Fruit fly (Drosophila melanogaster) whole organism, embryonic: Measurements from ENCODE around the gene Lsd-1.

Experiments
- Atf6 ChIP-seq: fragments of 200-800 bp; sonication (Bioruptor generic); IDR thresholded peaks from 2 replicates; pipeline ENCODE4 v1.3.6; 2022; ENCODE audit warnings: missing biosample characterization, missing genetic modification characterization
- BtbVII ChIP-seq: fragments of 200-800 bp; sonication (Bioruptor generic); optimal IDR thresholded peaks from 3 replicates; lab custom pipeline; 2017; ENCODE audit warnings: missing biosample characterization, mild to moderate bottlenecking, missing genetic modification characterization
- CG10321 ChIP-seq: fragments of 200-800 bp; sonication (Bioruptor generic); IDR thresholded peaks from 2 replicates; pipeline ENCODE4 v1.3.6; 2022; ENCODE audit warnings: missing biosample characterization, missing genetic modification characterization
- CG11504 ChIP-seq: fragments of 200-800 bp; sonication (Bioruptor generic); optimal IDR thresholded peaks from 3 replicates; lab custom pipeline; 2019; ENCODE audit warnings: missing biosample characterization, mild to moderate bottlenecking, missing genetic modification characterization, moderate library complexity
- CG12659 ChIP-seq: fragments of 200-800 bp; sonication (Bioruptor generic); optimal IDR thresholded peaks from 3 replicates; lab custom pipeline; 2017; ENCODE audit warnings: mild to moderate bottlenecking, missing biosample characterization, missing genetic modification reagents, missing genetic modification characterization
- CG14965 ChIP-seq: fragments of 200-800 bp; sonication (Bioruptor generic); optimal IDR thresholded peaks from 2 replicates; lab custom pipeline; 2016; ENCODE audit warnings: missing biosample characterization, missing genetic modification characterization, borderline replicate concordance
- CG15514 ChIP-seq: fragments of 200-800 bp; sonication (Bioruptor generic); optimal IDR thresholded peaks from 3 replicates; lab custom pipeline; 2017; ENCODE audit warnings: missing biosample characterization, missing genetic modification characterization, mild to moderate bottlenecking, moderate library complexity, missing genetic modification reagents
- CG17912 ChIP-seq: fragments of 200-800 bp; sonication (Bioruptor generic); optimal IDR thresholded peaks from 2 replicates; lab custom pipeline; 2018; ENCODE audit warnings: missing biosample characterization, mild to moderate bottlenecking, missing genetic modification characterization
- CG2116 ChIP-seq: fragments of 200-800 bp; sonication (Bioruptor generic); optimal IDR thresholded peaks from 3 replicates; lab custom pipeline; 2018; ENCODE audit warnings: missing biosample characterization, mild to moderate bottlenecking, missing genetic modification characterization
- CG2120 ChIP-seq: fragments of 200-800 bp; sonication (Bioruptor generic); optimal IDR thresholded peaks from 3 replicates; lab custom pipeline; 2016; ENCODE audit warnings: missing biosample characterization, missing genetic modification characterization
- CG2712 ChIP-seq: fragments of 200-800 bp; optimal IDR thresholded peaks from 3 replicates; lab custom pipeline; 2019; ENCODE audit warnings: missing biosample characterization, mild to moderate bottlenecking, missing genetic modification characterization, moderate library complexity
- CG32767 ChIP-seq: fragments of 200-800 bp; sonication (Bioruptor generic); IDR thresholded peaks from 2 replicates; pipeline ENCODE4 v1.3.6; 2022; ENCODE audit warnings: missing biosample characterization, missing genetic modification characterization
- CG33557 ChIP-seq: fragments of 200-800 bp; sonication (Bioruptor generic); optimal IDR thresholded peaks from 2 replicates; lab custom pipeline; 2019; ENCODE audit warnings: missing biosample characterization, mild to moderate bottlenecking, missing genetic modification characterization, moderate library complexity
- CG3838 ChIP-seq: fragments of 200-800 bp; sonication (Bioruptor generic); optimal IDR thresholded peaks from 3 replicates; lab custom pipeline; 2016; ENCODE audit warnings: missing biosample characterization, missing genetic modification characterization
- CG6683 ChIP-seq: fragments of 200-800 bp; sonication (Bioruptor generic); optimal IDR thresholded peaks from 2 replicates; lab custom pipeline; 2017; ENCODE audit warnings: missing biosample characterization, mild to moderate bottlenecking, missing genetic modification characterization, missing genetic modification reagents
- CG7556 ChIP-seq: fragments of 200-800 bp; sonication (Bioruptor generic); optimal IDR thresholded peaks from 2 replicates; lab custom pipeline; 2017; ENCODE audit warnings: missing biosample characterization, mild to moderate bottlenecking, missing genetic modification characterization
- CG7839 ChIP-seq: fragments of 200-800 bp; sonication (Bioruptor generic); optimal IDR thresholded peaks from 3 replicates; lab custom pipeline; 2018; ENCODE audit warnings: missing biosample characterization, mild to moderate bottlenecking, missing genetic modification characterization, moderate library complexity
- CG9797 ChIP-seq: fragments of 200-800 bp; sonication (Bioruptor generic); optimal IDR thresholded peaks from 3 replicates; lab custom pipeline; 2018; ENCODE audit warnings: missing biosample characterization, mild to moderate bottlenecking, missing genetic modification characterization
- CoRest ChIP-seq: fragments of 200-800 bp; sonication (Bioruptor generic); optimal IDR thresholded peaks from 3 replicates; lab custom pipeline; 2018; ENCODE audit warnings: missing biosample characterization, mild to moderate bottlenecking, missing genetic modification characterization, moderate library complexity
- Dek ChIP-seq: fragments of 200-800 bp; sonication (Bioruptor generic); optimal IDR thresholded peaks from 3 replicates; lab custom pipeline; 2019; ENCODE audit warnings: missing biosample characterization, mild to moderate bottlenecking, missing genetic modification characterization, moderate library complexity
- GATAe ChIP-seq: fragments of 200-800 bp; sonication (Bioruptor generic); conservative IDR thresholded peaks from 2 replicates; pipeline ENCODE4 v1.3.6; 2022; ENCODE audit warnings: missing biosample characterization, missing genetic modification characterization
- Gsc ChIP-seq: fragments of 200-800 bp; sonication (Bioruptor generic); IDR thresholded peaks from 2 replicates; pipeline ENCODE4 v1.3.6; 2022; ENCODE audit warnings: missing biosample characterization, missing genetic modification characterization
- HmgZ ChIP-seq: fragments of 200-800 bp; sonication (Bioruptor generic); optimal IDR thresholded peaks from 2 replicates; lab custom pipeline; 2018; ENCODE audit warnings: missing biosample characterization, mild to moderate bottlenecking, missing genetic modification characterization
- Hmr ChIP-seq: fragments of 200-800 bp; sonication (Bioruptor generic); optimal IDR thresholded peaks from 3 replicates; lab custom pipeline; 2017; ENCODE audit warnings: mild to moderate bottlenecking, missing biosample characterization, missing genetic modification reagents, missing genetic modification characterization
- MTF-1 ChIP-seq: fragments of 200-800 bp; sonication (Bioruptor generic); optimal IDR thresholded peaks from 2 replicates; lab custom pipeline; 2018; ENCODE audit warnings: missing biosample characterization, mild to moderate bottlenecking, missing genetic modification characterization, borderline replicate concordance
- Mad ChIP-seq: fragments of 200-800 bp; sonication (Bioruptor generic); optimal IDR thresholded peaks from 2 replicates; lab custom pipeline; 2016; ENCODE audit warnings: missing biosample characterization, missing genetic modification characterization
- Myb ChIP-seq: fragments of 200-800 bp; sonication (Bioruptor generic); optimal IDR thresholded peaks from 2 replicates; lab custom pipeline; 2016; ENCODE audit warnings: missing biosample characterization, missing genetic modification characterization
- Oaz ChIP-seq: fragments of 200-800 bp; sonication (Bioruptor generic); IDR thresholded peaks from 2 replicates; pipeline ENCODE4 v1.3.6; 2022; ENCODE audit warnings: missing biosample characterization, missing genetic modification characterization
- Side ChIP-seq: fragments of 200-800 bp; sonication (Bioruptor generic); optimal IDR thresholded peaks from 2 replicates; lab custom pipeline; 2016; ENCODE audit warnings: missing biosample characterization, missing genetic modification characterization
- Sox102F ChIP-seq: fragments of 200-800 bp; sonication (Bioruptor generic); optimal IDR thresholded peaks from 2 replicates; lab custom pipeline; 2018; ENCODE audit warnings: missing biosample characterization, mild to moderate bottlenecking, missing genetic modification characterization, moderate library complexity
- Vsx1 ChIP-seq: fragments of 200-800 bp; sonication (Bioruptor generic); optimal IDR thresholded peaks from 2 replicates; lab custom pipeline; 2017; ENCODE audit warnings: missing biosample characterization, mild to moderate bottlenecking, missing genetic modification characterization, missing genetic modification reagents
- ab ChIP-seq: fragments of 200-800 bp; sonication (Bioruptor generic); optimal IDR thresholded peaks from 2 replicates; lab custom pipeline; 2016; ENCODE audit warnings: missing biosample characterization, missing genetic modification characterization
- bsh ChIP-seq, 2 experiments: fragments of 200-800 bp; sonication (Bioruptor generic); optimal IDR thresholded peaks; 2 replicates each; lab custom pipeline; 2017 to 2018; ENCODE audit warnings: mild to moderate bottlenecking in 2 of 2, missing biosample characterization in 2 of 2, missing genetic modification characterization in 2 of 2, moderate library complexity in 1 of 2
- chif ChIP-seq, 2 experiments: fragments of 200-800 bp; sonication (Bioruptor generic); optimal IDR thresholded peaks; 3 replicates each; lab custom pipeline; 2016; ENCODE audit warnings: missing biosample characterization in 2 of 2, missing genetic modification characterization in 2 of 2
- chinmo ChIP-seq: fragments of 200-800 bp; sonication (Bioruptor generic); IDR thresholded peaks from 4 replicates; pipeline ENCODE4 v1.3.6; 2022; ENCODE audit warnings: missing biosample characterization, missing genetic modification characterization; ENCODE audit not compliant: partially characterized antibody
- dmrt11E ChIP-seq: fragments of 200-800 bp; sonication (Bioruptor generic); optimal IDR thresholded peaks from 3 replicates; lab custom pipeline; 2018; ENCODE audit warnings: missing biosample characterization, mild to moderate bottlenecking, missing genetic modification characterization, moderate library complexity
- gcm ChIP-seq: fragments of 200-800 bp; sonication (Bioruptor generic); optimal IDR thresholded peaks from 2 replicates; lab custom pipeline; 2019; ENCODE audit warnings: missing biosample characterization, mild to moderate bottlenecking, missing genetic modification characterization, moderate library complexity
- gsb ChIP-seq: fragments of 200-800 bp; sonication (Bioruptor generic); IDR thresholded peaks from 2 replicates; pipeline ENCODE4 v1.3.6; 2022; ENCODE audit warnings: missing biosample characterization, missing genetic modification characterization
- hkb ChIP-seq, 2 experiments: fragments of 200-800 bp in 1 of 2; fragments of >200 bp in 1 of 2; sonication (Bioruptor generic) in 1 of 2; IDR thresholded peaks in 1 of 2; optimal IDR thresholded peaks in 1 of 2; 2 replicates each; pipeline versions ENCODE4 v1.3.6 to Lab custom; 2017 to 2022; ENCODE audit warnings: missing biosample characterization in 1 of 2, missing genetic modification characterization in 1 of 2
- maf-S ChIP-seq: fragments of 200-800 bp; sonication (Bioruptor generic); optimal IDR thresholded peaks from 2 replicates; lab custom pipeline; 2016; ENCODE audit warnings: missing biosample characterization, missing genetic modification characterization
- pfk ChIP-seq: fragments of 200-800 bp; sonication (Bioruptor generic); optimal IDR thresholded peaks from 2 replicates; lab custom pipeline; 2018; ENCODE audit warnings: missing biosample characterization, mild to moderate bottlenecking, missing genetic modification characterization, moderate library complexity
- sima ChIP-seq: fragments of 200-800 bp; sonication (Bioruptor generic); optimal IDR thresholded peaks from 2 replicates; lab custom pipeline; 2016; ENCODE audit warnings: missing biosample characterization, missing genetic modification characterization
- slou ChIP-seq: fragments of 200-800 bp; sonication (Bioruptor generic); optimal IDR thresholded peaks from 3 replicates; lab custom pipeline; 2016; ENCODE audit warnings: missing biosample characterization, missing genetic modification characterization
- so ChIP-seq: fragments of 200-800 bp; sonication (Bioruptor generic); IDR thresholded peaks from 3 replicates; pipeline ENCODE4 v1.3.6; 2022; ENCODE audit warnings: missing biosample characterization, missing genetic modification characterization
- sug ChIP-seq: fragments of 200-800 bp; optimal IDR thresholded peaks from 2 replicates; lab custom pipeline; 2019; ENCODE audit warnings: missing biosample characterization, mild to moderate bottlenecking, missing genetic modification characterization, moderate library complexity
- trh ChIP-seq: fragments of 200-800 bp; sonication (Bioruptor generic); optimal IDR thresholded peaks from 2 replicates; lab custom pipeline; 2016; ENCODE audit warnings: missing biosample characterization, missing genetic modification characterization
- yki ChIP-seq: fragments of >200 bp; optimal IDR thresholded peaks from 3 replicates; lab custom pipeline; 2018
- z ChIP-seq: fragments of 200-800 bp; sonication (Bioruptor generic); IDR thresholded peaks from 3 replicates; pipeline ENCODE4 v1.3.6; 2022; ENCODE audit warnings: missing biosample characterization, missing genetic modification characterization
- zfh1 ChIP-seq: fragments of 200-800 bp; sonication (Bioruptor generic); IDR thresholded peaks from 3 replicates; pipeline ENCODE4 v1.3.6; 2022; ENCODE audit warnings: missing biosample characterization, missing genetic modification characterization

The Lsd-1 gene

DNA sequence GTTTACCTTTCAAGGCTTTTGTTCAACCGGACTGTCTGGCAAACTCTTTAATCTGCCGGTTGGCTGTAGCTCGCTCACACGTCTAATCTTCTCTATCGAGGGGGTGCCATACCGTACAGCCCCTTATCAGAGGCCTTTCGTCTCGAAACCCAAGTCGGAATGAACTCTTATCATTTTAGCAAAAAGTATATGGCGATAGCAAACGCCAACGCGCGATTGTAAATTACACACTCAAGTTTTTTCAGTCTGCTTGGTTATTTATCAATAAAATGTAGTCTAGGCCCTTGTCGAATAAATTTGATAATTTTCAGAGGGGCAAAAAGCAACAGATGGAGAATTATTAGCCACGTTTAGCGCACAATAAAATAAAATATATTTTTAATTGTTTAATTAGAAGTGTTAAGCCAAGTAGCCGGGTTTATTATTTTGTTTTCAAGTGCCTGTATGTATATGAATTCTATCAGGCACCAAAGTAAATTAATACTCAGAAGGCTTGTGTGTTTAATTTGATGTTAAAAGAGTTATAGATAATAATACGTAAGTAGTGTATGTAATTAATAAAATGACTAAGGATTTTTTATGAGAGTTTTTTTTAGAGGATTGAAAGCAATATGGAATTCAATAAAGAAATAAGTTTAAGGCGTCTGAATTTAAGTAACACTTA lies 38.7 kb upstream of the Lsd-1 start (continued):
- no peak for TF ChIP-seq CG7839
- TF ChIP-seq Mad (GFP tag; lab: Kevin White, UChicago) = no peak
- no peak for TF ChIP-seq CG6683 (GFP tag; lab: Kevin White, UChicago)
- no peak for TF ChIP-seq hkb (optimal IDR thresholded peaks at IDR 0.05; lab: Kevin White, UChicago)
- TF ChIP-seq hkb (GFP tag; IDR thresholded peaks at IDR 0.05; lab: Robert Waterston, UW) = no peak
- no peak for TF ChIP-seq chif (GFP tag; optimal IDR thresholded peaks at IDR 0.05; lab: Kevin White, UChicago)
- peak; percentile 97 for TF ChIP-seq sug (tag; lab: Kevin White, UChicago)
- TF ChIP-seq maf-S (GFP tag; lab: Kevin White, UChicago) = no peak
- peak; percentile 23 for TF ChIP-seq Hmr (GFP tag; lab: Kevin White, UChicago)
- no peak for TF ChIP-seq gsb (GFP tag; lab: Robert Waterston, UW)
- TF ChIP-seq CG2116 (GFP tag; lab: Kevin White, UChicago) = no peak
- no peak for TF ChIP-seq bsh (GFP tag; optimal IDR thresholded peaks at IDR 0.05; lab: Kevin White, UChicago)
- no peak for TF ChIP-seq CoRest
- 0 out of 4 replicates have a peak, but pooled peaks have one; percentile 16 for TF ChIP-seq chinmo (GFP tag; lab: Robert Waterston, UW)
- no peak for TF ChIP-seq gcm (GFP tag; lab: Kevin White, UChicago)
- no peak for TF ChIP-seq MTF-1 (GFP tag; lab: Kevin White, UChicago)
- TF ChIP-seq BtbVII (GFP tag; lab: Kevin White, UChicago) = no peak
- no peak for TF ChIP-seq CG14965 (GFP tag; lab: Kevin White, UChicago)
- TF ChIP-seq z = no peak
- no peak for TF ChIP-seq CG32767 (GFP tag; lab: Robert Waterston, UW)
- TF ChIP-seq sima (GFP tag; lab: Kevin White, UChicago) = no peak
- 0 out of 2 replicates have a peak, but pooled peaks have one; percentile 31 for TF ChIP-seq Atf6 (GFP tag; lab: Robert Waterston, UW)
- no peak for TF ChIP-seq CG17912 (GFP tag; lab: Kevin White, UChicago)
- no peak for TF ChIP-seq CG11504 (tag; lab: Kevin White, UChicago)
- no peak for TF ChIP-seq ab (GFP tag; lab: Kevin White, UChicago)
- TF ChIP-seq CG10321 (GFP tag; lab: Robert Waterston, UW) = no peak
- no peak for TF ChIP-seq Gsc (GFP tag; lab: Robert Waterston, UW)
- peak; percentile 2 for TF ChIP-seq HmgZ
- TF ChIP-seq Dek (tag; lab: Kevin White, UChicago) = no peak
- peak; percentile 30 for TF ChIP-seq Vsx1
- no peak for TF ChIP-seq trh (GFP tag; lab: Kevin White, UChicago)
- TF ChIP-seq slou = no peak
- TF ChIP-seq Myb (GFP tag; lab: Kevin White, UChicago) = no peak
- TF ChIP-seq Oaz (GFP tag; lab: Robert Waterston, UW) = no peak
- no peak for TF ChIP-seq CG12659
- peak; percentile 87 for TF ChIP-seq GATAe
- TF ChIP-seq zfh1 = no peak
- no peak for TF ChIP-seq CG33557 (GFP tag; lab: Kevin White, UChicago)
- no peak for TF ChIP-seq yki (lab: Kevin White, UChicago)
- TF ChIP-seq so (GFP tag; lab: Robert Waterston, UW) = no peak
- no peak for TF ChIP-seq CG3838 (GFP tag; lab: Kevin White, UChicago)
- TF ChIP-seq CG9797 (GFP tag; lab: Kevin White, UChicago) = no peak
- no peak for TF ChIP-seq Side (GFP tag; lab: Kevin White, UChicago)
- TF ChIP-seq CG2120 = no peak
- TF ChIP-seq Sox102F (GFP tag; lab: Kevin White, UChicago) = no peak
- TF ChIP-seq dmrt11E = no peak
- TF ChIP-seq CG15514 = peak; percentile 2
- no peak for TF ChIP-seq CG2712 (tag; lab: Kevin White, UChicago)
- no peak for TF ChIP-seq CG7556 (GFP tag; lab: Kevin White, UChicago)
- no peak for TF ChIP-seq pfk (GFP tag; lab: Kevin White, UChicago)
